Fruit fly (Drosophila melanogaster) whole organism, embryonic: ENCODE data around the gene CG1738.

Experiments
- Aef1 ChIP-seq: fragments of 200-800 bp; sonication (Bioruptor generic); IDR thresholded peaks from 3 replicates; pipeline ENCODE4 v1.3.6; 2022; ENCODE audit warnings: missing biosample characterization, missing genetic modification characterization
- B-H2 ChIP-seq: fragments of 200-800 bp; sonication (Bioruptor generic); optimal IDR thresholded peaks from 2 replicates; lab custom pipeline; 2018; ENCODE audit warnings: missing biosample characterization, mild to moderate bottlenecking, missing genetic modification characterization
- CG10462 ChIP-seq: fragments of 200-800 bp; sonication (Bioruptor generic); optimal IDR thresholded peaks from 2 replicates; lab custom pipeline; 2016; ENCODE audit warnings: missing biosample characterization, missing genetic modification characterization
- CG10959 ChIP-seq: fragments of 200-800 bp; sonication (Bioruptor generic); IDR thresholded peaks from 2 replicates; pipeline ENCODE4 v1.3.6; 2022; ENCODE audit warnings: missing biosample characterization, missing genetic modification characterization
- CG11085 ChIP-seq: fragments of 200-800 bp; sonication (Bioruptor generic); IDR thresholded peaks from 2 replicates; pipeline ENCODE4 v1.3.6; 2022; ENCODE audit warnings: missing biosample characterization, missing genetic modification characterization
- CG11504 ChIP-seq: fragments of 200-800 bp; sonication (Bioruptor generic); optimal IDR thresholded peaks from 3 replicates; lab custom pipeline; 2019; ENCODE audit warnings: missing biosample characterization, mild to moderate bottlenecking, missing genetic modification characterization, moderate library complexity
- CG12236 ChIP-seq: fragments of 200-800 bp; sonication (Bioruptor generic); optimal IDR thresholded peaks from 2 replicates; lab custom pipeline; 2016; ENCODE audit warnings: missing biosample characterization, missing genetic modification characterization
- CG1233 ChIP-seq: fragments of 200-800 bp; sonication (Bioruptor generic); optimal IDR thresholded peaks from 4 replicates; lab custom pipeline; 2018; ENCODE audit warnings: missing biosample characterization, mild to moderate bottlenecking, missing genetic modification characterization
- CG14965 ChIP-seq: fragments of 200-800 bp; sonication (Bioruptor generic); optimal IDR thresholded peaks from 2 replicates; lab custom pipeline; 2016; ENCODE audit warnings: missing biosample characterization, missing genetic modification characterization, borderline replicate concordance
- CG15601 ChIP-seq: fragments of 200-800 bp; sonication (Bioruptor generic); optimal IDR thresholded peaks from 3 replicates; lab custom pipeline; 2019; ENCODE audit warnings: missing biosample characterization, mild to moderate bottlenecking, missing genetic modification characterization, moderate library complexity
- CG16815 ChIP-seq: fragments of 200-800 bp; sonication (Bioruptor generic); optimal IDR thresholded peaks from 3 replicates; lab custom pipeline; 2017; ENCODE audit warnings: missing biosample characterization, mild to moderate bottlenecking, missing genetic modification characterization
- CG17186 ChIP-seq: fragments of 200-800 bp; sonication (Bioruptor generic); optimal IDR thresholded peaks from 3 replicates; lab custom pipeline; 2017; ENCODE audit warnings: missing biosample characterization, missing genetic modification reagents, missing genetic modification characterization
- CG18476 ChIP-seq: fragments of 200-800 bp; sonication (Bioruptor generic); optimal IDR thresholded peaks from 2 replicates; lab custom pipeline; 2016; ENCODE audit warnings: missing biosample characterization, mild to moderate bottlenecking, missing genetic modification characterization
- CG2875 ChIP-seq: fragments of 200-800 bp; sonication (Bioruptor generic); optimal IDR thresholded peaks from 2 replicates; lab custom pipeline; 2017; ENCODE audit warnings: missing biosample characterization, mild to moderate bottlenecking, missing genetic modification characterization, missing genetic modification reagents
- CG2889 ChIP-seq: fragments of 200-800 bp; sonication (Bioruptor generic); IDR thresholded peaks from 3 replicates; pipeline ENCODE4 v1.3.6; 2022; ENCODE audit warnings: missing biosample characterization, missing genetic modification characterization
- CG34376 ChIP-seq: fragments of 200-800 bp; sonication (Bioruptor generic); optimal IDR thresholded peaks from 2 replicates; lab custom pipeline; 2018; ENCODE audit warnings: missing biosample characterization, mild to moderate bottlenecking, missing genetic modification characterization
- CG4730 ChIP-seq: fragments of 200-800 bp; sonication (Bioruptor generic); IDR thresholded peaks from 2 replicates; pipeline ENCODE4 v1.3.6; 2022; ENCODE audit warnings: missing biosample characterization, missing genetic modification characterization
- CG4820 ChIP-seq: fragments of 200-800 bp; sonication (Bioruptor generic); optimal IDR thresholded peaks from 3 replicates; lab custom pipeline; 2016; ENCODE audit warnings: missing biosample characterization, missing genetic modification characterization
- CG5953 ChIP-seq: fragments of 200-800 bp; sonication (Bioruptor generic); IDR thresholded peaks from 2 replicates; pipeline ENCODE4 v1.3.6; 2022; ENCODE audit warnings: missing biosample characterization, missing genetic modification characterization
- CG8359 ChIP-seq: fragments of 200-800 bp; sonication (Bioruptor generic); optimal IDR thresholded peaks from 2 replicates; lab custom pipeline; 2017; ENCODE audit warnings: missing biosample characterization, mild to moderate bottlenecking, missing genetic modification characterization, borderline replicate concordance
- CG8924 ChIP-seq: fragments of 200-800 bp; optimal IDR thresholded peaks from 3 replicates; lab custom pipeline; 2019; ENCODE audit warnings: missing biosample characterization, mild to moderate bottlenecking, missing genetic modification characterization, moderate library complexity
- Dbx ChIP-seq: fragments of 200-800 bp; sonication (Bioruptor generic); IDR thresholded peaks from 3 replicates; pipeline ENCODE4 v1.3.6; 2022; ENCODE audit warnings: missing biosample characterization, missing genetic modification characterization
- ERR ChIP-seq: fragments of 200-800 bp; sonication (Bioruptor generic); optimal IDR thresholded peaks from 2 replicates; lab custom pipeline; 2016; ENCODE audit warnings: missing biosample characterization, missing genetic modification characterization
- Gsc ChIP-seq: fragments of 200-800 bp; sonication (Bioruptor generic); IDR thresholded peaks from 2 replicates; pipeline ENCODE4 v1.3.6; 2022; ENCODE audit warnings: missing biosample characterization, missing genetic modification characterization
- HLH4C ChIP-seq: fragments of 200-800 bp; sonication (Bioruptor generic); IDR thresholded peaks from 3 replicates; pipeline ENCODE4 v1.3.6; 2022; ENCODE audit warnings: missing biosample characterization, missing genetic modification characterization; ENCODE audit not compliant: partially characterized antibody
- Max ChIP-seq: fragments of 200-800 bp; sonication (Bioruptor generic); optimal IDR thresholded peaks from 2 replicates; lab custom pipeline; 2016; ENCODE audit warnings: missing biosample characterization, mild to moderate bottlenecking, missing genetic modification characterization
- Med ChIP-seq: fragments of 200-800 bp; sonication (Bioruptor generic); peaks from one replicate; lab custom pipeline; 2016; ENCODE audit warnings: missing biosample characterization, missing genetic modification characterization, mild to moderate bottlenecking, inconsistent platforms, moderate library complexity
- Tbp ChIP-seq: fragments of >200 bp; optimal IDR thresholded peaks from 2 replicates; lab custom pipeline; 2018; ENCODE audit warnings: missing biosample characterization, missing genetic modification characterization
- amos ChIP-seq: fragments of 200-800 bp; sonication (Bioruptor generic); IDR thresholded peaks from 2 replicates; pipeline ENCODE4 v1.3.6; 2022; ENCODE audit warnings: missing biosample characterization, missing genetic modification characterization; ENCODE audit not compliant: partially characterized antibody
- chn ChIP-seq: fragments of 200-800 bp; sonication (Bioruptor generic); optimal IDR thresholded peaks from 2 replicates; lab custom pipeline; 2016; ENCODE audit warnings: missing biosample characterization, missing genetic modification characterization
- ci ChIP-seq: fragments of 200-800 bp; sonication (Bioruptor generic); IDR thresholded peaks from 3 replicates; pipeline ENCODE4 v1.3.6; 2022; ENCODE audit warnings: missing biosample characterization, missing genetic modification characterization
- corto ChIP-seq: fragments of 200-800 bp; sonication (Bioruptor generic); optimal IDR thresholded peaks from 2 replicates; lab custom pipeline; 2016; ENCODE audit warnings: missing biosample characterization, mild to moderate bottlenecking, missing genetic modification characterization, moderate library complexity
- crc ChIP-seq: fragments of 200-800 bp; sonication (Bioruptor generic); optimal IDR thresholded peaks from 2 replicates; lab custom pipeline; 2016; ENCODE audit warnings: missing biosample characterization, missing genetic modification characterization
- croc ChIP-seq: fragments of 200-800 bp; sonication (Bioruptor generic); conservative IDR thresholded peaks from 3 replicates; pipeline ENCODE4 v1.3.6; 2022; ENCODE audit warnings: missing biosample characterization, missing genetic modification characterization
- dan ChIP-seq: fragments of 200-800 bp; sonication (Bioruptor generic); IDR thresholded peaks from 2 replicates; pipeline ENCODE4 v1.3.6; 2022; ENCODE audit warnings: missing biosample characterization, missing genetic modification characterization
- emc ChIP-seq: fragments of 200-800 bp; sonication (Bioruptor generic); optimal IDR thresholded peaks from 2 replicates; lab custom pipeline; 2016; ENCODE audit warnings: missing biosample characterization, missing genetic modification characterization
- esg ChIP-seq: fragments of 200-800 bp; sonication (Bioruptor generic); conservative IDR thresholded peaks from 2 replicates; pipeline ENCODE4 v1.3.6; 2022; ENCODE audit warnings: missing biosample characterization, missing genetic modification characterization
- gem ChIP-seq: fragments of 200-800 bp; sonication (Bioruptor generic); optimal IDR thresholded peaks from 2 replicates; lab custom pipeline; 2019; ENCODE audit warnings: missing biosample characterization, mild to moderate bottlenecking, missing genetic modification characterization, moderate library complexity
- hth ChIP-seq: fragments of >200 bp; optimal IDR thresholded peaks from 2 replicates; lab custom pipeline; 2017; ENCODE audit warnings: inconsistent platforms
- kni ChIP-seq: fragments of 200-800 bp; sonication (Bioruptor generic); optimal IDR thresholded peaks from 3 replicates; lab custom pipeline; 2017; ENCODE audit warnings: mild to moderate bottlenecking, missing biosample characterization, missing genetic modification reagents, missing genetic modification characterization
- nmo ChIP-seq: fragments of 200-800 bp; sonication (Bioruptor generic); optimal IDR thresholded peaks from 2 replicates; lab custom pipeline; 2018; ENCODE audit warnings: missing biosample characterization, mild to moderate bottlenecking, missing genetic modification characterization, moderate library complexity
- row ChIP-seq: fragments of 200-800 bp; sonication (Bioruptor generic); IDR thresholded peaks from 3 replicates; pipeline ENCODE4 v1.3.6; 2022; ENCODE audit warnings: missing biosample characterization, missing genetic modification characterization
- scrt ChIP-seq: fragments of 200-800 bp; sonication (Bioruptor generic); optimal IDR thresholded peaks from 2 replicates; lab custom pipeline; 2018; ENCODE audit warnings: missing biosample characterization, mild to moderate bottlenecking, missing genetic modification characterization, moderate library complexity
- sd ChIP-seq: fragments of 200-800 bp; sonication (Bioruptor generic); optimal IDR thresholded peaks from 3 replicates; lab custom pipeline; 2018; ENCODE audit warnings: missing biosample characterization, mild to moderate bottlenecking, missing genetic modification characterization, moderate library complexity
- sim ChIP-seq: fragments of 200-800 bp; sonication (Bioruptor generic); IDR thresholded peaks from 2 replicates; pipeline ENCODE4 v1.3.6; 2022; ENCODE audit warnings: missing biosample characterization, missing genetic modification characterization
- slou ChIP-seq: fragments of 200-800 bp; sonication (Bioruptor generic); optimal IDR thresholded peaks from 3 replicates; lab custom pipeline; 2016; ENCODE audit warnings: missing biosample characterization, missing genetic modification characterization
- stwl ChIP-seq: fragments of 200-800 bp; sonication (Bioruptor generic); optimal IDR thresholded peaks from 3 replicates; lab custom pipeline; 2018; ENCODE audit warnings: missing biosample characterization, mild to moderate bottlenecking, missing genetic modification characterization, moderate library complexity
- sug ChIP-seq: fragments of 200-800 bp; optimal IDR thresholded peaks from 2 replicates; lab custom pipeline; 2019; ENCODE audit warnings: missing biosample characterization, mild to moderate bottlenecking, missing genetic modification characterization, moderate library complexity
- tna ChIP-seq: fragments of 200-800 bp; sonication (Bioruptor generic); IDR thresholded peaks from 2 replicates; pipeline ENCODE4 v1.3.6; 2022; ENCODE audit warnings: missing biosample characterization, missing genetic modification characterization; ENCODE audit not compliant: partially characterized antibody
- trh ChIP-seq: fragments of 200-800 bp; sonication (Bioruptor generic); optimal IDR thresholded peaks from 2 replicates; lab custom pipeline; 2016; ENCODE audit warnings: missing biosample characterization, missing genetic modification characterization

The CG1738 gene

dm6 chrX:11338047-11338747 lies 10.7 kb upstream of the CG1738 start (continued):
- TF ChIP-seq CG16815 (GFP tag; lab: Kevin White, UChicago), result peak; percentile 51
- TF ChIP-seq HLH4C (GFP tag; lab: Robert Waterston, UW), result no peak
- TF ChIP-seq emc (GFP tag; lab: Kevin White, UChicago), result no peak
- peak; percentile 19 for TF ChIP-seq CG8359
- TF ChIP-seq scrt (GFP tag; lab: Kevin White, UChicago), result no peak
- TF ChIP-seq CG12236 (GFP tag; lab: Kevin White, UChicago), result peak; percentile 26
- no peak for TF ChIP-seq B-H2 (GFP tag; lab: Kevin White, UChicago)
- no peak for TF ChIP-seq CG11504 (tag; lab: Kevin White, UChicago)
- TF ChIP-seq CG14965 (GFP tag; lab: Kevin White, UChicago), result no peak
- TF ChIP-seq sim, result no peak
- peak; percentile 26 for TF ChIP-seq slou (GFP tag; lab: Kevin White, UChicago)
- TF ChIP-seq Gsc (GFP tag; lab: Robert Waterston, UW), result no peak
- peak; percentile 65 for TF ChIP-seq chn (GFP tag; lab: Kevin White, UChicago)
- peak; percentile 15 for TF ChIP-seq ERR (GFP tag; lab: Kevin White, UChicago)
- peak; percentile 17 for TF ChIP-seq CG34376 (GFP tag; lab: Kevin White, UChicago)
- TF ChIP-seq sug, result no peak
- TF ChIP-seq Aef1 (GFP tag; lab: Robert Waterston, UW), result peak; percentile 39; the same call in 2 of the 3 replicates
- TF ChIP-seq CG10462 (GFP tag; lab: Kevin White, UChicago), result peak; percentile 50
- no peak for TF ChIP-seq amos (GFP tag; lab: Robert Waterston, UW)
- peak; percentile 46; the same call in 2 of the 3 replicates for TF ChIP-seq Dbx (GFP tag; lab: Robert Waterston, UW)
- TF ChIP-seq sd (tag; lab: Kevin White, UChicago), result no peak
- no peak for TF ChIP-seq dan
- TF ChIP-seq CG4820 (GFP tag; lab: Kevin White, UChicago), result peak; percentile 77
- no peak for TF ChIP-seq CG17186 (GFP tag; lab: Kevin White, UChicago)
- no peak for TF ChIP-seq hth
- TF ChIP-seq tna (GFP tag; lab: Robert Waterston, UW), result no peak
- TF ChIP-seq Tbp (GFP tag; lab: Kevin White, UChicago), result no peak
- no peak for TF ChIP-seq stwl (tag; lab: Kevin White, UChicago)
- no peak for TF ChIP-seq CG5953 (GFP tag; lab: Robert Waterston, UW)
- no peak for TF ChIP-seq gem (tag; lab: Kevin White, UChicago)
- TF ChIP-seq row (GFP tag; lab: Robert Waterston, UW), result peak; percentile 79
- peak; percentile 63 for TF ChIP-seq esg (GFP tag; lab: Robert Waterston, UW)
- no peak for TF ChIP-seq CG1233
- 0 out of 2 replicates have a peak, but pooled peaks have one; percentile 18 for TF ChIP-seq CG10959
- TF ChIP-seq Med (GFP tag; lab: Kevin White, UChicago), result peak; percentile 90
- TF ChIP-seq CG4730, result no peak
- no peak for TF ChIP-seq corto (GFP tag; lab: Kevin White, UChicago)
- TF ChIP-seq croc (GFP tag; lab: Robert Waterston, UW), result peak; percentile 47; the same call in 1 of the 3 replicates
- peak; percentile 68 for TF ChIP-seq CG15601 (tag; lab: Kevin White, UChicago)
- TF ChIP-seq Max, result peak; percentile 66
- no peak for TF ChIP-seq CG11085 (GFP tag; lab: Robert Waterston, UW)
- TF ChIP-seq CG8924 (tag; lab: Kevin White, UChicago), result peak; percentile 69
- peak; percentile 53 for TF ChIP-seq trh (GFP tag; lab: Kevin White, UChicago)
- peak; percentile 72 for TF ChIP-seq CG18476
- peak; percentile 39 for TF ChIP-seq kni (GFP tag; lab: Kevin White, UChicago)
- TF ChIP-seq nmo, result peak; percentile 84
- peak; percentile 62 for TF ChIP-seq crc (GFP tag; lab: Kevin White, UChicago)
- TF ChIP-seq CG2875 (GFP tag; lab: Kevin White, UChicago), result peak; percentile 60
- TF ChIP-seq ci (GFP tag; lab: Robert Waterston, UW), result no peak
- 0 out of 3 replicates have a peak, but pooled peaks have one; percentile 20 for TF ChIP-seq CG2889 (GFP tag; lab: Robert Waterston, UW)
